Worm (Caenorhabditis elegans) whole organism, L2 larva: ENCODE results near the gene twk-34.

Source experiments
- C34F6.9 ChIP-seq: fragments of 150-350 bp; optimal IDR thresholded peaks from 2 replicates; lab custom pipeline; 2014; ENCODE audit warnings: missing biosample characterization, missing genetic modification characterization
- F13H6.1 ChIP-seq: sonication (generic microtip); optimal IDR thresholded peaks from 2 replicates; lab custom pipeline; 2016; ENCODE audit warnings: missing genetic modification characterization, missing compliant biosample characterization
- Y55F3AM.14 ChIP-seq: fragments of 200-800 bp; sonication (Bioruptor generic); optimal IDR thresholded peaks from 2 replicates; lab custom pipeline; 2018; ENCODE audit warnings: mild to moderate bottlenecking, missing genetic modification characterization, missing compliant biosample characterization
- ZK546.5 ChIP-seq: sonication (generic microtip); optimal IDR thresholded peaks from 2 replicates; lab custom pipeline; 2017; ENCODE audit warnings: missing biosample characterization, missing genetic modification characterization
- aly-2 ChIP-seq: fragments of 150-350 bp; optimal IDR thresholded peaks from 2 replicates; lab custom pipeline; 2014; ENCODE audit warnings: missing biosample characterization, missing genetic modification characterization
- ama-1 ChIP-seq: fragments of 150-350 bp; optimal IDR thresholded peaks from 2 replicates; lab custom pipeline; 2018; ENCODE audit warnings: inconsistent platforms
- blmp-1 ChIP-seq: sonication (generic microtip); optimal IDR thresholded peaks from 2 replicates; lab custom pipeline; 2017; ENCODE audit warnings: missing genetic modification characterization, mild to moderate bottlenecking, missing compliant biosample characterization, antibody characterized with exemption, moderate library complexity; ENCODE audit not compliant: insufficient read depth
- ceh-16 ChIP-seq: fragments of 150-350 bp; optimal IDR thresholded peaks from 2 replicates; lab custom pipeline; 2014; ENCODE audit warnings: missing biosample characterization, missing genetic modification characterization
- ceh-82 ChIP-seq: fragments of 150-350 bp; optimal IDR thresholded peaks from 2 replicates; lab custom pipeline; 2014; ENCODE audit warnings: missing biosample characterization, missing genetic modification characterization
- crh-2 ChIP-seq: sonication (generic microtip); optimal IDR thresholded peaks from 2 replicates; lab custom pipeline; 2017; ENCODE audit warnings: missing biosample characterization, missing genetic modification characterization
- egl-27 ChIP-seq: sonication (generic microtip); optimal IDR thresholded peaks from 3 replicates; lab custom pipeline; 2017; ENCODE audit warnings: missing biosample characterization, missing genetic modification reagents, missing genetic modification characterization
- elt-1 ChIP-seq: fragments of 150-350 bp; optimal IDR thresholded peaks from 2 replicates; lab custom pipeline; 2014; ENCODE audit warnings: missing biosample characterization, missing genetic modification characterization
- fos-1 ChIP-seq: fragments of 150-350 bp; optimal IDR thresholded peaks from 2 replicates; lab custom pipeline; 2014; ENCODE audit warnings: missing biosample characterization, missing genetic modification characterization
- gmeb-1 ChIP-seq: fragments of 150-350 bp; optimal IDR thresholded peaks from 2 replicates; lab custom pipeline; 2014; ENCODE audit warnings: missing biosample characterization, missing genetic modification characterization
- lin-11 ChIP-seq: fragments of 150-350 bp; sonication (generic microtip); optimal IDR thresholded peaks from 2 replicates; lab custom pipeline; 2014; ENCODE audit warnings: missing biosample characterization, missing genetic modification characterization, inconsistent platforms, mixed read lengths
- lin-39 ChIP-seq: fragments of 150-350 bp; optimal IDR thresholded peaks from 2 replicates; lab custom pipeline; 2014; ENCODE audit warnings: missing biosample characterization, missing genetic modification reagents, missing genetic modification characterization
- lsy-2 ChIP-seq, 2 experiments: fragments of 150-350 bp in 1 of 2; sonication (generic microtip) in 1 of 2; optimal IDR thresholded peaks; 2 replicates each; lab custom pipeline; 2014 to 2017; ENCODE audit warnings: missing biosample characterization in 2 of 2, missing genetic modification characterization in 2 of 2
- mab-5 ChIP-seq: fragments of 150-350 bp; optimal IDR thresholded peaks from 2 replicates; lab custom pipeline; 2014; ENCODE audit warnings: missing biosample characterization, missing genetic modification characterization
- nhr-11 ChIP-seq: fragments of 150-350 bp; optimal IDR thresholded peaks from 2 replicates; lab custom pipeline; 2014; ENCODE audit warnings: missing biosample characterization, missing genetic modification characterization
- nhr-129 ChIP-seq: fragments of 150-350 bp; optimal IDR thresholded peaks from 2 replicates; lab custom pipeline; 2014; ENCODE audit warnings: missing biosample characterization, missing genetic modification characterization
- nhr-21 ChIP-seq: fragments of 150-350 bp; optimal IDR thresholded peaks from 2 replicates; lab custom pipeline; 2014; ENCODE audit warnings: missing biosample characterization, missing genetic modification characterization
- nhr-23 ChIP-seq: fragments of 150-350 bp; optimal IDR thresholded peaks from 2 replicates; lab custom pipeline; 2014; ENCODE audit warnings: missing biosample characterization, missing genetic modification reagents, missing genetic modification characterization
- nhr-237 ChIP-seq: fragments of 150-350 bp; optimal IDR thresholded peaks from 2 replicates; lab custom pipeline; 2014; ENCODE audit warnings: missing biosample characterization, missing genetic modification characterization
- nhr-25 ChIP-seq: fragments of 150-350 bp; sonication (generic microtip); optimal IDR thresholded peaks from 3 replicates; lab custom pipeline; 2014; ENCODE audit warnings: missing biosample characterization, missing genetic modification characterization
- nhr-6 ChIP-seq: fragments of 150-350 bp; optimal IDR thresholded peaks from 2 replicates; lab custom pipeline; 2014; ENCODE audit warnings: missing biosample characterization, missing genetic modification characterization
- nhr-77 ChIP-seq: fragments of 150-350 bp; optimal IDR thresholded peaks from 2 replicates; lab custom pipeline; 2014; ENCODE audit warnings: missing biosample characterization, missing genetic modification characterization
- peb-1 ChIP-seq: fragments of 150-350 bp; optimal IDR thresholded peaks from 2 replicates; lab custom pipeline; 2014; ENCODE audit warnings: missing biosample characterization, missing genetic modification characterization
- sem-4 ChIP-seq: fragments of 150-350 bp; optimal IDR thresholded peaks from 2 replicates; lab custom pipeline; 2014; ENCODE audit warnings: missing biosample characterization, missing genetic modification reagents, missing genetic modification characterization
- skn-1 ChIP-seq: sonication (generic microtip); optimal IDR thresholded peaks from 2 replicates; lab custom pipeline; 2017; ENCODE audit warnings: missing biosample characterization, missing genetic modification characterization
- sma-3 ChIP-seq: sonication (generic microtip); optimal IDR thresholded peaks from 2 replicates; lab custom pipeline; 2016; ENCODE audit warnings: missing genetic modification reagents, missing genetic modification characterization, missing compliant biosample characterization
- sma-9 ChIP-seq, 2 experiments: fragments of 150-350 bp in 1 of 2; sonication (generic microtip) in 1 of 2; optimal IDR thresholded peaks; 2 replicates each; lab custom pipeline; 2014 to 2016; ENCODE audit warnings: missing genetic modification characterization in 2 of 2, mild to moderate bottlenecking in 1 of 2, missing biosample characterization in 1 of 2, missing compliant biosample characterization in 1 of 2, missing genetic modification reagents in 1 of 2, moderate library complexity in 1 of 2
- unc-39 ChIP-seq: fragments of 150-350 bp; optimal IDR thresholded peaks from 2 replicates; lab custom pipeline; 2014; ENCODE audit warnings: missing biosample characterization, missing genetic modification characterization
- unc-55 ChIP-seq: fragments of 150-350 bp; sonication (generic microtip); optimal IDR thresholded peaks from 3 replicates; lab custom pipeline; 2014; ENCODE audit warnings: missing biosample characterization, missing genetic modification reagents, missing genetic modification characterization
- unc-62 ChIP-seq: fragments of 150-350 bp; optimal IDR thresholded peaks from 2 replicates; lab custom pipeline; 2014; ENCODE audit warnings: missing biosample characterization, missing genetic modification reagents, missing genetic modification characterization
- zag-1 ChIP-seq: fragments of 150-350 bp; optimal IDR thresholded peaks from 2 replicates; lab custom pipeline; 2014; ENCODE audit warnings: missing biosample characterization, missing genetic modification characterization
- ztf-4 ChIP-seq: fragments of 150-350 bp; optimal IDR thresholded peaks from 2 replicates; lab custom pipeline; 2014; ENCODE audit warnings: missing biosample characterization, missing genetic modification characterization

Gene twk-34

DNA sequence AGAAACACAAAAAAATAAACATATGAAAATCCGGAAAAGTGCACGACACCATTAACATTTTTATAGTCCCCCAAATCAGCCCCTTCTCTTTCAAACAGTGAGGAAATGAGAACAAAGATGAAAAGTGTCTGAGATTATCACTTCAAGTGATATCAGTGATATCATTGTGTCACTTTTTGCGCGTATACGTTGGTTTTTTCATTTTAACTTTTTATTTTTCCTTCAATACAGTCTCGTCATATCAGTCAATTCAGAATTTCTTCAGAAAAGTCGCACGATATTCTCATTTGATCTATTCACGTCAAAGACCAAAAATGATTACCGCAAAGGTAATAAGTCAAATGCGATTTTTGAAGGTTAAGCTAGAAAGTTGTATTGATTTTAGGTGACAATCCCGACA lies at the start of gene twk-34:
Gene twk-34, plus strand, starts transcription at position 216 of the 400 bp plus-strand sequence.
- TF ChIP-seq nhr-21 (tag; lab: Kevin White, UChicago) (no peak), ceh-82 (no peak), lsy-2 (tag; optimal IDR thresholded peaks at IDR 0.05; lab: Kevin White, UChicago) (no peak), lin-39 (tag; lab: Kevin White, UChicago) (no peak), aly-2 (no peak), sma-3 (no peak), ceh-16 (tag; lab: Kevin White, UChicago) (no peak), mab-5 (tag; lab: Kevin White, UChicago) (no peak), gmeb-1 (no peak), nhr-23 (no peak), nhr-11 (tag; lab: Kevin White, UChicago) (no peak), skn-1 (tag; lab: Kevin White, UChicago) (no peak), unc-39 (tag; lab: Kevin White, UChicago) (no peak), elt-1 (tag; lab: Kevin White, UChicago) (no peak), lin-11 (tag; lab: Kevin White, UChicago) (no peak), blmp-1 (tag; lab: Kevin White, UChicago) (no peak)

DNA sequence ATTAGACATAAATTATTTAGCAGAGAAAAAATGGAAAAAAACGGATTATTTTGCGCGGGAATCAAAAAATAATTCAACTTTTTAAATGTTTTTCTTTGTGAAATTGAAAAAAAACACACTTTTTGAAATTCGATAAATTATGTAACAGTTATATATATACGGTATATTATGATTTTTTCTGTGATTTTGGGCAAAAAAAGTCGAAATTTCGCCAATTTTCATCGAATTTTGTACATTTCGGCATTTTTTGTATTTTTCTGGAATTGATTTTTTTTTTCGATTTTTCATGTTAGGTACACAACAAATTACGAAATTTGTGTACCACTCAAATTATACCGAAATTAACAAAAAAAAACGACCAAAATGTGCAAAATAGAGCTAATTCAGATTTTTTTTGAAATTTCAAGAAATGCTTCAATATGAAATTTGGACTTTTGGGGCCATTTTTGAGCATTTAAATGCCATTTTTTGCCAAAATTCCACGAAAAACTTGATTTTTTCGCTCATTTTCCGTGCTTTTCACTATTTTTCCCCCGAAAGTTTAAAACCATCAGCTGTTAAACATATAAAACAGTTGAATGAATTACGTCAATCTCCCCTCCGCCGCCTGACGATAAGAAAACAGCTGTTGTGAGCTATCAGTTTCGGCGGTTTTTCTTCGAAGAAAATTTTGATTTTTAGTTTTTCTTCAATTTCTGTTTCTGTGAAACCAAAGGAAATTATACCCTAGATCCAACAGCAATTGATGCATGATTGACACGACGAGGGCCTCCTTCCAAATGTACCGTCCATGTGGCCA lies 46.3 kb upstream of the twk-34 start:
- TF ChIP-seq F13H6.1 (tag; lab: Kevin White, UChicago) (peak; percentile 11), ceh-82 (no peak), sma-3 (no peak), fos-1 (tag; lab: Kevin White, UChicago) (no peak)

DNA sequence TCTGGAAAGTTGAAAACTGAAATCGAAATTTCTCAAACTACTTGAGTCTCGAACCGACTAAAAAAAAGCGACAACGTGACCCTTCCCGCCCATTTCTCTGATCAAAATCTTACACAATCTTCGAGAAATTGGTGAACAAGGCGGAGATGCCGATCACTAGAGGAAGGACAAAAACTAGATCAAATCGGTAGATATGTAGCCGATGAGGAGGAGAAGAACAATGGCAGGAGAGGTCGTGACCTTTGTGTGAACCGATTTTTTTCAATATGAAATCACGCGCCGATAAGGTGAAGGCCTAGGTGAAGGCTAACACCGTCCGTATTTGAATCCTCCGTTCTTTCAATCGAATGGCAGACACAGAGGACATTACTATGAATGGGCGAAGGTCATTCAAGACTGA lies 43.8 kb upstream of the twk-34 start:
- peak; percentile 96 for TF ChIP-seq nhr-25 (tag; lab: Kevin White, UChicago)
- no peak for TF ChIP-seq Y55F3AM.14 (GFP tag; lab: Kevin White, UChicago)
- peak; percentile 73 for TF ChIP-seq sma-9 (GFP tag; optimal IDR thresholded peaks at IDR 0.05; lab: Kevin White, UChicago)
- no peak for TF ChIP-seq sma-9 (tag; optimal IDR thresholded peaks at IDR 0.05; lab: Kevin White, UChicago)
- TF ChIP-seq mab-5 (tag; lab: Kevin White, UChicago), result no peak
- TF ChIP-seq aly-2, result no peak
- peak; percentile 98 for TF ChIP-seq elt-1 (tag; lab: Kevin White, UChicago)
- TF ChIP-seq egl-27 (tag; lab: Kevin White, UChicago), result peak; percentile 19
- TF ChIP-seq unc-55, result no peak
- no peak for TF ChIP-seq C34F6.9 (tag; lab: Kevin White, UChicago)
- no peak for TF ChIP-seq ztf-4 (tag; lab: Kevin White, UChicago)
- TF ChIP-seq ceh-82, result no peak
- no peak for TF ChIP-seq nhr-11 (tag; lab: Kevin White, UChicago)
- no peak for TF ChIP-seq unc-39 (tag; lab: Kevin White, UChicago)
- no peak for TF ChIP-seq crh-2 (tag; lab: Kevin White, UChicago)
- TF ChIP-seq nhr-77, result no peak
- TF ChIP-seq fos-1 (tag; lab: Kevin White, UChicago), result no peak
- peak; percentile 8 for TF ChIP-seq peb-1 (tag; lab: Kevin White, UChicago)
- TF ChIP-seq ama-1, result no peak
- peak; percentile 75 for TF ChIP-seq ceh-16 (tag; lab: Kevin White, UChicago)
- TF ChIP-seq zag-1, result no peak
- TF ChIP-seq blmp-1 (tag; lab: Kevin White, UChicago), result peak; percentile 77
- no peak for TF ChIP-seq ZK546.5 (tag; lab: Kevin White, UChicago)
- no peak for TF ChIP-seq lsy-2 (tag; optimal IDR thresholded peaks at IDR 0.05; lab: Kevin White, UChicago)
- peak; percentile 92 for TF ChIP-seq nhr-23
- TF ChIP-seq nhr-6 (tag; lab: Kevin White, UChicago), result peak; percentile 17
- TF ChIP-seq sma-3, result peak; percentile 32
- no peak for TF ChIP-seq nhr-129
- no peak for TF ChIP-seq unc-62
- TF ChIP-seq sem-4 (tag; lab: Kevin White, UChicago), result peak; percentile 43
- TF ChIP-seq skn-1 (tag; lab: Kevin White, UChicago), result no peak

DNA sequence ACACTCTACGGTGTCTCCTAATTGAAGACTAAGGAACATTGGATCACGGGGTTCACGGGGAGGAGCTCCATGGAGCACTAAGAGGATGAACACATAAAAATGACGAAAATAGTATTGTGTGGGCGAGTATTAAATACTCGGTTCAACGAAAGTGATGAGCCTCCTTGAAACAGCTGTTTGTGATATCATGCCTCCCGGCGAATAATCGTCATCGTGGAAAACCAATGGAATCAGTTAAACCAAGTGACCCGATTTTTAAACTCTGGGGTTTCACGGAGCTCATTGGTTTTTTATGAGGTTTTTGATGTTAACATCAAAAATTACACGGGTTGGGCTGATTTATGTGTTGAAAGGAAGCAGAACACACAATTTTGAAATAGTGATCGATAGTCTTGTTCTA lies 43.2 kb upstream of the twk-34 start:
- no peak for TF ChIP-seq ZK546.5 (tag; lab: Kevin White, UChicago)
- peak; percentile 0 for TF ChIP-seq nhr-129
- no peak for TF ChIP-seq nhr-21 (tag; lab: Kevin White, UChicago)
- no peak for TF ChIP-seq aly-2
- TF ChIP-seq nhr-237 (tag; lab: Kevin White, UChicago), result no peak
- peak; percentile 7 for TF ChIP-seq sma-9 (GFP tag; optimal IDR thresholded peaks at IDR 0.05; lab: Kevin White, UChicago)
- no peak for TF ChIP-seq sma-9 (tag; optimal IDR thresholded peaks at IDR 0.05; lab: Kevin White, UChicago)
- no peak for TF ChIP-seq unc-39 (tag; lab: Kevin White, UChicago)
- TF ChIP-seq sem-4 (tag; lab: Kevin White, UChicago), result peak; percentile 9
